Fruit fly (Drosophila melanogaster): ENCODE results near the gene Oat.

Gene Oat

DNA sequence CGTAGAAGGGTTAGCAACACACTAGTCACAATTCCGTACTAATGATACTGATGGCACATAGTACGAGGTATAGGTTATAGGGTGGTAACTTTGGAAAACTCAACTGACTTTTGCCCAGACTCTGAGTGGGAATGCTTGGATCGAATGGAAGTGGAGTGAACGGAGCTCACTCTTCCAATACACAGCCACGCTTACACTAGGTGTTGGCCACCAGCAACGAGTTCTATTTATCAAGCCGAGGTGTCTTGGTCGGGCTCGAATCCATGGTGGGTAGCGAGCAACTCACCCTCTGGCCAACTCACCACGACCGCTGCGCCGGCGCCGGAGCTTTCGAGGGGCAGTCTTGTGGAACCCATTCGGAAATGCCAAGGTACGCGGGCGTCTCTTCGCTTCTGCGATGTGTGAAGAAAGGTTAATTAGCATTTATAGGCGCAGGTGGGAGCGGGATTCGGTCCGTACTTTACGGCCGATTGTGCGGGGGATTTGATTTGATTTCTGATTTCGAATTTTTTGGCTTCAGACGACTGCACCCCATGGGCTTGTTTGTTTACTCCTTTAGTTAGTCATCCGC lies 45.5 kb upstream of the Oat start, which contains the start of gene verm:
Gene verm (minus strand): TSS at position 204 of the 571 bp plus-strand sequence.
- TF ChIP-seq Bgb (GFP tag; IDR thresholded peaks at IDR 0.05; ENCODE audit: partially characterized antibody) (peak; percentile 58), fd96Cb (tag; optimal IDR thresholded peaks at IDR 0.05) (no peak), Fer1 (GFP tag; optimal IDR thresholded peaks at IDR 0.05) (peak; percentile 5), CG6791 (GFP tag; IDR thresholded peaks at IDR 0.05; ENCODE audit: partially characterized antibody) (0 out of 3 replicates have a peak, but pooled peaks have one; percentile 48), CHES-1-like (GFP tag; optimal IDR thresholded peaks at IDR 0.05) (no peak), CG17328 (GFP tag; IDR thresholded peaks at IDR 0.05) (0 out of 2 replicates have a peak, but pooled peaks have one; percentile 11), Med (GFP tag) (peak; percentile 76), sd (tag; optimal IDR thresholded peaks at IDR 0.05) (peak; percentile 25), CG13287 (GFP tag; IDR thresholded peaks at IDR 0.05; ENCODE audit: partially characterized antibody) (peak; percentile 18; the same call in 1 of the 2 replicates), Opbp (GFP tag; IDR thresholded peaks at IDR 0.05; ENCODE audit: partially characterized antibody) (0 out of 3 replicates have a peak, but pooled peaks have one; percentile 33), trh (GFP tag; optimal IDR thresholded peaks at IDR 0.05) (no peak), Deaf1 (tag; optimal IDR thresholded peaks at IDR 0.05) (peak; percentile 44), chinmo (GFP tag; IDR thresholded peaks at IDR 0.05; ENCODE audit: partially characterized antibody) (0 out of 4 replicates have a peak, but pooled peaks have one; percentile 50), CG9932 (GFP tag; IDR thresholded peaks at IDR 0.05) (no peak), scrt (GFP tag; optimal IDR thresholded peaks at IDR 0.05) (no peak), HHEX (GFP tag; optimal IDR thresholded peaks at IDR 0.05) (peak; percentile 24), Dbx (GFP tag; IDR thresholded peaks at IDR 0.05) (peak; percentile 44; the same call in 1 of the 3 replicates), z (GFP tag; IDR thresholded peaks at IDR 0.05) (0 out of 3 replicates have a peak, but pooled peaks have one; percentile 27), Six4 (GFP tag; optimal IDR thresholded peaks at IDR 0.05) (no peak), CG8944 (GFP tag; optimal IDR thresholded peaks at IDR 0.05) (no peak), lab (GFP tag; optimal IDR thresholded peaks at IDR 0.05) (peak; percentile 19), CG7987 (GFP tag; optimal IDR thresholded peaks at IDR 0.05) (peak; percentile 18), BEAF-32 (GFP tag; optimal IDR thresholded peaks at IDR 0.05) (no peak), Jarid2 (GFP tag; optimal IDR thresholded peaks at IDR 0.05) (peak; percentile 61), Adf1 (GFP tag; IDR thresholded peaks at IDR 0.05) (peak; percentile 8; the same call in 1 of the 2 replicates), pb (GFP tag; optimal IDR thresholded peaks at IDR 0.05) (no peak), CG11093 (GFP tag; IDR thresholded peaks at IDR 0.05) (peak; percentile 17; the same call in 1 of the 3 replicates), CG8290 (GFP tag; optimal IDR thresholded peaks at IDR 0.05) (no peak), CG8290 (tag; optimal IDR thresholded peaks at IDR 0.05) (peak in 1 of 2 experiments; percentile 55), vvl (GFP tag; IDR thresholded peaks at IDR 0.05) (peak; percentile 69; the same call in 1 of the 2 replicates), mld (GFP tag; IDR thresholded peaks at IDR 0.05; ENCODE audit: partially characterized antibody) (no peak), Blimp-1 (GFP tag; optimal IDR thresholded peaks at IDR 0.05) (peak; percentile 38), sob (GFP tag; IDR thresholded peaks at IDR 0.05) (0 out of 2 replicates have a peak, but pooled peaks have one; percentile 28), lilli (GFP tag; optimal IDR thresholded peaks at IDR 0.05) (peak; percentile 19), CG11696 (GFP tag; IDR thresholded peaks at IDR 0.05) (no peak), CG13894 (tag; optimal IDR thresholded peaks at IDR 0.05) (peak; percentile 35), nom (GFP tag; optimal IDR thresholded peaks at IDR 0.05) (peak; percentile 49), CG8765 (GFP tag; IDR thresholded peaks at IDR 0.05) (peak; percentile 47; the same call in 1 of the 2 replicates), sqz (GFP tag; optimal IDR thresholded peaks at IDR 0.05) (no peak), otp (GFP tag; IDR thresholded peaks at IDR 0.05) (no peak), CG9797 (GFP tag; optimal IDR thresholded peaks at IDR 0.05) (no peak), Chrac-16 (GFP tag; optimal IDR thresholded peaks at IDR 0.05) (no peak), CG32532 (GFP tag; IDR thresholded peaks at IDR 0.05) (peak; percentile 38; the same call in 1 of the 2 replicates), CG12769 (tag; optimal IDR thresholded peaks at IDR 0.05) (peak; percentile 67), CG10959 (GFP tag; IDR thresholded peaks at IDR 0.05) (no peak)

Measured in whole organism, embryonic.